Worm (Caenorhabditis elegans): ENCODE measurements around the gene str-15.

str-15 gene

ce11 chrV:16437546-16437945 is 21.1 kb downstream of the str-15 start, which contains the start of gene F26D2.15:
Gene F26D2.15, plus strand, starts transcription at chrV:16437846.
- TF ChIP-seq F16B12.6 (tag; optimal IDR thresholded peaks at IDR 0.05) (no peak), nhr-11 (tag; optimal IDR thresholded peaks at IDR 0.05) (no peak), unc-98 (GFP tag; IDR thresholded peaks at IDR 0.05) (no peak), lsy-2 (tag; optimal IDR thresholded peaks at IDR 0.05) (no peak), efl-1 (optimal IDR thresholded peaks at IDR 0.05) (no peak), efl-1 (GFP tag; optimal IDR thresholded peaks at IDR 0.05 in 1 of 2) (no peak), elt-2 (tag; optimal IDR thresholded peaks at IDR 0.05) (no peak), snpc-4 (tag; optimal IDR thresholded peaks at IDR 0.05) (no peak)

ce11 chrV:16435510-16435909 is 23.1 kb downstream of the str-15 start, which contains the start of the genes F26D2.13 and F26D2.14:
Gene F26D2.13, minus strand, starts transcription at chrV:16435610.
Gene F26D2.14, plus strand, starts transcription at chrV:16435855.
- no peak for TF ChIP-seq pqm-1 (tag; optimal IDR thresholded peaks at IDR 0.05)
- no peak for TF ChIP-seq efl-1 (optimal IDR thresholded peaks at IDR 0.05)
- TF ChIP-seq efl-1 (GFP tag; optimal IDR thresholded peaks at IDR 0.05 in 1 of 2), result no peak
- no peak for TF ChIP-seq lin-14 (GFP tag; optimal IDR thresholded peaks at IDR 0.05)
- no peak for TF ChIP-seq xbp-1 (tag; optimal IDR thresholded peaks at IDR 0.05)
- TF ChIP-seq sox-4 (tag; optimal IDR thresholded peaks at IDR 0.05), result no peak
- TF ChIP-seq hlh-4 (tag; optimal IDR thresholded peaks at IDR 0.05), result no peak
- no peak for TF ChIP-seq egl-27 (tag; optimal IDR thresholded peaks at IDR 0.05)
- no peak for TF ChIP-seq nhr-85 (tag)
- no peak for TF ChIP-seq mdl-1 (tag; optimal IDR thresholded peaks at IDR 0.05)
- TF ChIP-seq nhr-12 (tag; optimal IDR thresholded peaks at IDR 0.05), result no peak
- no peak for TF ChIP-seq nhr-47 (tag; optimal IDR thresholded peaks at IDR 0.05)
- no peak for TF ChIP-seq vab-15 (tag; optimal IDR thresholded peaks at IDR 0.05)
- no peak for TF ChIP-seq aly-2 (tag; optimal IDR thresholded peaks at IDR 0.05)
- no peak for TF ChIP-seq fkh-4 (tag; optimal IDR thresholded peaks at IDR 0.05; ENCODE audit: borderline replicate concordance)
- TF ChIP-seq nhr-11 (tag; optimal IDR thresholded peaks at IDR 0.05), result no peak
- no peak for TF ChIP-seq snpc-4 (tag; optimal IDR thresholded peaks at IDR 0.05)
- TF ChIP-seq fkh-10 (GFP tag; optimal IDR thresholded peaks at IDR 0.05), result no peak
- no peak for TF ChIP-seq mef-2 (tag; optimal IDR thresholded peaks at IDR 0.05)
- no peak for TF ChIP-seq ets-5 (GFP tag; IDR thresholded peaks at IDR 0.05)

- no peak for TF ChIP-seq efl-3 (GFP tag; optimal IDR thresholded peaks at IDR 0.05)
- no peak for TF ChIP-seq dpl-1 (GFP tag; optimal IDR thresholded peaks at IDR 0.05)
- TF ChIP-seq mep-1 (tag; optimal IDR thresholded peaks at IDR 0.05), result no peak
- TF ChIP-seq tlp-1 (tag; optimal IDR thresholded peaks at IDR 0.05), result no peak
- no peak for TF ChIP-seq unc-30 (tag; optimal IDR thresholded peaks at IDR 0.05)
- TF ChIP-seq lir-3 (tag; optimal IDR thresholded peaks at IDR 0.05; ENCODE audit: poor library complexity), result no peak
- no peak for TF ChIP-seq nhr-237 (tag; optimal IDR thresholded peaks at IDR 0.05)
- TF ChIP-seq unc-86 (tag; optimal IDR thresholded peaks at IDR 0.05), result no peak
- TF ChIP-seq skn-1 (tag; optimal IDR thresholded peaks at IDR 0.05), result no peak
- TF ChIP-seq Y116A8C.19 (tag; optimal IDR thresholded peaks at IDR 0.05; ENCODE audit: borderline replicate concordance), result no peak
- no peak for TF ChIP-seq unc-62 (GFP tag; optimal IDR thresholded peaks at IDR 0.05)
- no peak for TF ChIP-seq blmp-1 (tag; optimal IDR thresholded peaks at IDR 0.05)
- no peak for TF ChIP-seq vab-15 (tag; optimal IDR thresholded peaks at IDR 0.05)
- no peak for TF ChIP-seq ceh-63 (GFP tag; optimal IDR thresholded peaks at IDR 0.05)
- no peak for TF ChIP-seq snu-23 (GFP tag; optimal IDR thresholded peaks at IDR 0.05)
- no peak for TF ChIP-seq unc-130 (tag; optimal IDR thresholded peaks at IDR 0.05)
These were observed 25.1 kb downstream of the str-15 start, which contains the start of gene clec-234 for ce11 chrV:16433471-16433870. Gene clec-234, minus strand, starts transcription at chrV:16433571.

ce11 chrV:16429940-16430339 is 28.7 kb downstream of the str-15 start, which contains the start of gene str-73:
Gene str-73, plus strand, starts transcription at chrV:16430240.
- TF ChIP-seq ztf-4 (tag; optimal IDR thresholded peaks at IDR 0.05) (no peak), unc-62 (GFP tag; optimal IDR thresholded peaks at IDR 0.05) (no peak), elt-2 (tag; optimal IDR thresholded peaks at IDR 0.05) (no peak), dsc-1 (tag; optimal IDR thresholded peaks at IDR 0.05) (no peak), snu-23 (GFP tag; optimal IDR thresholded peaks at IDR 0.05) (no peak), mep-1 (tag; optimal IDR thresholded peaks at IDR 0.05) (no peak), sup-37 (GFP tag; optimal IDR thresholded peaks at IDR 0.05) (no peak), fkh-4 (tag; optimal IDR thresholded peaks at IDR 0.05; ENCODE audit: borderline replicate concordance) (no peak), ets-5 (GFP tag; IDR thresholded peaks at IDR 0.05) (no peak), unc-30 (tag; optimal IDR thresholded peaks at IDR 0.05) (no peak), hlh-17 (GFP tag; optimal IDR thresholded peaks at IDR 0.05; ENCODE audit: borderline replicate concordance) (no peak), nhr-19 (GFP tag; conservative IDR thresholded peaks at IDR 0.05) (no peak), nhr-28 (tag; optimal IDR thresholded peaks at IDR 0.05) (no peak), tbx-2 (tag; optimal IDR thresholded peaks at IDR 0.05) (no peak)

Measured in whole organism, L1 larva.